Fruit fly (Drosophila melanogaster): ENCODE results near the gene heca.

heca gene

dm6 chr3R:30263708-30264107 lies 14.0 kb upstream of the heca start (continued):
- TF ChIP-seq tll (GFP tag; optimal IDR thresholded peaks at IDR 0.05) (peak in 1 of 2 experiments; percentile 11), CG2712 (tag; optimal IDR thresholded peaks at IDR 0.05) (peak; percentile 70), ci (GFP tag; IDR thresholded peaks at IDR 0.05) (peak; percentile 64; the same call in 2 of the 3 replicates), HmgD (GFP tag; optimal IDR thresholded peaks at IDR 0.05) (no peak), trem (tag; optimal IDR thresholded peaks at IDR 0.05) (peak; percentile 5), usp (GFP tag; optimal IDR thresholded peaks at IDR 0.05) (no peak), CkIIα-i1 (GFP tag; IDR thresholded peaks at IDR 0.05) (no peak), h (optimal IDR thresholded peaks at IDR 0.05) (no peak), Camta (GFP tag; optimal IDR thresholded peaks at IDR 0.05) (no peak), CG7987 (GFP tag; optimal IDR thresholded peaks at IDR 0.05) (no peak), D19A (tag; optimal IDR thresholded peaks at IDR 0.05) (peak; percentile 29), onecut (GFP tag; IDR thresholded peaks at IDR 0.05) (0 out of 2 replicates have a peak, but pooled peaks have one; percentile 24), nom (GFP tag; optimal IDR thresholded peaks at IDR 0.05) (no peak), CG1792 (GFP tag; optimal IDR thresholded peaks at IDR 0.05) (no peak), CG11093 (GFP tag; IDR thresholded peaks at IDR 0.05) (no peak), fd96Cb (tag; optimal IDR thresholded peaks at IDR 0.05) (peak; percentile 27), pan (optimal IDR thresholded peaks at IDR 0.05) (no peak), pan (GFP tag; optimal IDR thresholded peaks at IDR 0.05 in 1 of 2, IDR thresholded peaks at IDR 0.05 in 1 of 2) (peak in 1 of 2 experiments; percentile 38), B-H2 (GFP tag; optimal IDR thresholded peaks at IDR 0.05) (no peak), Bdp1 (GFP tag; optimal IDR thresholded peaks at IDR 0.05) (no peak), fd64A (GFP tag; optimal IDR thresholded peaks at IDR 0.05) (no peak), CrebB (tag; optimal IDR thresholded peaks at IDR 0.05) (no peak), sens-2 (GFP tag; IDR thresholded peaks at IDR 0.05) (no peak), ato (GFP tag; IDR thresholded peaks at IDR 0.05; ENCODE audit: partially characterized antibody) (no peak), org-1 (GFP tag; optimal IDR thresholded peaks at IDR 0.05) (no peak), CTCF (GFP tag; optimal IDR thresholded peaks at IDR 0.05) (no peak), slou (GFP tag; optimal IDR thresholded peaks at IDR 0.05) (no peak), Hmx (GFP tag; optimal IDR thresholded peaks at IDR 0.05) (no peak), dmrt11E (tag; optimal IDR thresholded peaks at IDR 0.05) (peak; percentile 75), CG2889 (GFP tag; IDR thresholded peaks at IDR 0.05) (no peak), al (GFP tag; IDR thresholded peaks at IDR 0.05) (no peak), bab2 (GFP tag; optimal IDR thresholded peaks at IDR 0.05) (peak; percentile 26), CG1603 (tag; optimal IDR thresholded peaks at IDR 0.05) (peak; percentile 50), bowl (GFP tag; IDR thresholded peaks at IDR 0.05) (no peak), hth (optimal IDR thresholded peaks at IDR 0.05) (no peak), Asciz (GFP tag; optimal IDR thresholded peaks at IDR 0.05) (no peak), sc (optimal IDR thresholded peaks at IDR 0.05) (no peak), sc (GFP tag; optimal IDR thresholded peaks at IDR 0.05) (peak; percentile 23), CG14014 (GFP tag; IDR thresholded peaks at IDR 0.05) (no peak), CG17361 (GFP tag; IDR thresholded peaks at IDR 0.05) (peak; percentile 71; the same call in 2 of the 3 replicates), br (optimal IDR thresholded peaks at IDR 0.05) (no peak), CG18619 (GFP tag; optimal IDR thresholded peaks at IDR 0.05) (no peak), CG33557 (GFP tag; optimal IDR thresholded peaks at IDR 0.05) (peak; percentile 54), Neu2 (GFP tag; optimal IDR thresholded peaks at IDR 0.05; ENCODE audit: borderline replicate concordance) (no peak), CG7357 (GFP tag; IDR thresholded peaks at IDR 0.05) (peak; percentile 32; the same call in 1 of the 3 replicates), nau (GFP tag; optimal IDR thresholded peaks at IDR 0.05) (no peak), CG34376 (GFP tag; optimal IDR thresholded peaks at IDR 0.05) (no peak), crc (GFP tag; optimal IDR thresholded peaks at IDR 0.05) (no peak), gcm (GFP tag; optimal IDR thresholded peaks at IDR 0.05) (peak; percentile 43), twi (tag; optimal IDR thresholded peaks at IDR 0.05) (peak; percentile 16), CG4328 (GFP tag; optimal IDR thresholded peaks at IDR 0.05) (no peak), D (optimal IDR thresholded peaks at IDR 0.05) (no peak), D (GFP tag; optimal IDR thresholded peaks at IDR 0.05) (no peak), Adf1 (GFP tag; IDR thresholded peaks at IDR 0.05) (no peak)
